Worm (Caenorhabditis elegans) whole organism, late embryonic: ENCODE results near the gene clec-146.

ENCODE experiments used
- C08G9.2 ChIP-seq: sonication (generic microtip); optimal IDR thresholded peaks from 2 replicates; lab custom pipeline; 2016; ENCODE audit warnings: mild to moderate bottlenecking, missing genetic modification characterization, moderate library complexity, missing compliant biosample characterization
- F13H6.1 ChIP-seq: sonication (generic microtip); optimal IDR thresholded peaks from 2 replicates; lab custom pipeline; 2016; ENCODE audit warnings: missing genetic modification characterization, missing compliant biosample characterization
- K02D7.2 ChIP-seq: sonication (generic microtip); optimal IDR thresholded peaks from 2 replicates; lab custom pipeline; 2017; ENCODE audit warnings: mild to moderate bottlenecking, missing genetic modification characterization, missing compliant biosample characterization
- T23F11.4 ChIP-seq: fragments of 200-800 bp; sonication (Bioruptor generic); optimal IDR thresholded peaks from 2 replicates; lab custom pipeline; 2018; ENCODE audit warnings: mild to moderate bottlenecking, missing genetic modification characterization, missing compliant biosample characterization
- Y22D7AL.16 ChIP-seq: sonication (generic microtip); optimal IDR thresholded peaks from 2 replicates; lab custom pipeline; 2016; ENCODE audit warnings: missing genetic modification characterization, missing compliant biosample characterization
- ahr-1 ChIP-seq: sonication (generic microtip); optimal IDR thresholded peaks from 2 replicates; lab custom pipeline; 2016; ENCODE audit warnings: missing genetic modification characterization, missing compliant biosample characterization
- ama-1 ChIP-seq: fragments of 150-350 bp; optimal IDR thresholded peaks from 2 replicates; lab custom pipeline; 2014
- ceh-18 ChIP-seq: sonication (generic microtip); optimal IDR thresholded peaks from 2 replicates; lab custom pipeline; 2016; ENCODE audit warnings: missing genetic modification characterization, missing compliant biosample characterization
- ceh-19 ChIP-seq: fragments of 200-800 bp; sonication (Bioruptor generic); optimal IDR thresholded peaks from 2 replicates; lab custom pipeline; 2018; ENCODE audit warnings: mild to moderate bottlenecking, missing genetic modification characterization, missing compliant biosample characterization
- ceh-2 ChIP-seq: sonication (generic microtip); optimal IDR thresholded peaks from 2 replicates; lab custom pipeline; 2016; ENCODE audit warnings: missing genotype, missing genetic modification characterization, missing compliant biosample characterization
- ceh-24 ChIP-seq: sonication (generic microtip); optimal IDR thresholded peaks from 2 replicates; lab custom pipeline; 2016; ENCODE audit warnings: mild to moderate bottlenecking, missing genetic modification characterization, missing compliant biosample characterization
- ceh-31 ChIP-seq: sonication (generic microtip); optimal IDR thresholded peaks from 2 replicates; lab custom pipeline; 2016; ENCODE audit warnings: missing genetic modification characterization, missing compliant biosample characterization
- ceh-48 ChIP-seq: sonication (generic microtip); optimal IDR thresholded peaks from 2 replicates; lab custom pipeline; 2016; ENCODE audit warnings: missing genetic modification characterization, inconsistent platforms, missing compliant biosample characterization
- ceh-6 ChIP-seq: fragments of 200-800 bp; sonication (Bioruptor generic); optimal IDR thresholded peaks from 2 replicates; lab custom pipeline; 2018; ENCODE audit warnings: mild to moderate bottlenecking, missing genetic modification characterization, missing compliant biosample characterization
- elt-2 ChIP-seq: sonication (generic microtip); optimal IDR thresholded peaks from 2 replicates; lab custom pipeline; 2016; ENCODE audit warnings: missing genetic modification reagents, missing genetic modification characterization, missing compliant biosample characterization
- elt-4 ChIP-seq: sonication (generic microtip); optimal IDR thresholded peaks from 2 replicates; lab custom pipeline; 2016; ENCODE audit warnings: missing genetic modification characterization, missing compliant biosample characterization
- ets-4 ChIP-seq: sonication (generic microtip); optimal IDR thresholded peaks from 2 replicates; lab custom pipeline; 2016; ENCODE audit warnings: missing genetic modification characterization, missing compliant biosample characterization
- eyg-1 ChIP-seq: sonication (generic microtip); optimal IDR thresholded peaks from 2 replicates; lab custom pipeline; 2016; ENCODE audit warnings: missing genotype, missing genetic modification characterization, missing compliant biosample characterization
- fkh-6 ChIP-seq: sonication (generic microtip); optimal IDR thresholded peaks from 2 replicates; lab custom pipeline; 2016; ENCODE audit warnings: missing genetic modification characterization, missing compliant biosample characterization
- gmeb-2 ChIP-seq: sonication (generic microtip); optimal IDR thresholded peaks from 2 replicates; lab custom pipeline; 2016; ENCODE audit warnings: missing genetic modification characterization, inconsistent platforms, missing compliant biosample characterization
- hlh-13 ChIP-seq: fragments of 200-800 bp; sonication (Bioruptor generic); optimal IDR thresholded peaks from 2 replicates; lab custom pipeline; 2018; ENCODE audit warnings: mild to moderate bottlenecking, missing genetic modification characterization, missing compliant biosample characterization
- hlh-15 ChIP-seq: sonication (generic microtip); optimal IDR thresholded peaks from 2 replicates; lab custom pipeline; 2016; ENCODE audit warnings: missing genetic modification characterization, missing compliant biosample characterization
- hlh-8 ChIP-seq: sonication (generic microtip); optimal IDR thresholded peaks from 2 replicates; lab custom pipeline; 2016; ENCODE audit warnings: missing genotype, missing genetic modification characterization, missing compliant biosample characterization
- nfya-1 ChIP-seq: sonication (generic microtip); optimal IDR thresholded peaks from 2 replicates; lab custom pipeline; 2017; ENCODE audit warnings: missing genetic modification characterization, mild to moderate bottlenecking, missing compliant biosample characterization, antibody characterized with exemption, moderate library complexity
- nhr-11 ChIP-seq: fragments of 150-350 bp; optimal IDR thresholded peaks from 2 replicates; lab custom pipeline; 2014; ENCODE audit warnings: missing biosample characterization, missing genetic modification characterization
- nhr-232 ChIP-seq: sonication (generic microtip); optimal IDR thresholded peaks from 2 replicates; lab custom pipeline; 2016; ENCODE audit warnings: missing genetic modification characterization, missing compliant biosample characterization
- npax-4 ChIP-seq: sonication (generic microtip); optimal IDR thresholded peaks from 2 replicates; lab custom pipeline; 2016; ENCODE audit warnings: missing genetic modification characterization, missing compliant biosample characterization
- pat-9 ChIP-seq: fragments of 200-800 bp; sonication (Bioruptor generic); optimal IDR thresholded peaks from 2 replicates; lab custom pipeline; 2018; ENCODE audit warnings: mild to moderate bottlenecking, missing genetic modification characterization, moderate library complexity, missing compliant biosample characterization
- pax-1 ChIP-seq: fragments of 150-350 bp; optimal IDR thresholded peaks from 2 replicates; lab custom pipeline; 2014; ENCODE audit warnings: missing biosample characterization, missing genetic modification characterization
- pha-4 ChIP-seq: fragments of 150-350 bp; optimal IDR thresholded peaks from 2 replicates; lab custom pipeline; 2018; ENCODE audit warnings: missing biosample characterization, missing genetic modification reagents, missing genetic modification characterization
- pqm-1 ChIP-seq: sonication (generic microtip); optimal IDR thresholded peaks from 2 replicates; lab custom pipeline; 2016; ENCODE audit warnings: missing genetic modification characterization, missing compliant biosample characterization
- ref-2 ChIP-seq: sonication (generic microtip); optimal IDR thresholded peaks from 2 replicates; lab custom pipeline; 2016; ENCODE audit warnings: missing genetic modification characterization, missing compliant biosample characterization
- sox-2 ChIP-seq: fragments of 200-800 bp; sonication (Bioruptor generic); IDR thresholded peaks from 2 replicates; pipeline ENCODE4 v1.3.6; 2022; ENCODE audit warnings: missing genetic modification reagents, missing genetic modification characterization, missing compliant biosample characterization
- syd-9 ChIP-seq: sonication (generic microtip); optimal IDR thresholded peaks from 2 replicates; lab custom pipeline; 2016; ENCODE audit warnings: mild to moderate bottlenecking, missing genetic modification characterization, moderate library complexity, missing compliant biosample characterization
- tbx-2 ChIP-seq: sonication (generic microtip); optimal IDR thresholded peaks from 2 replicates; lab custom pipeline; 2016; ENCODE audit warnings: missing genetic modification characterization, missing compliant biosample characterization
- tbx-7 ChIP-seq: sonication (generic microtip); optimal IDR thresholded peaks from 2 replicates; lab custom pipeline; 2016; ENCODE audit warnings: missing genotype, missing genetic modification characterization, missing compliant biosample characterization
- ttx-3 ChIP-seq: sonication (generic microtip); optimal IDR thresholded peaks from 2 replicates; lab custom pipeline; 2016; ENCODE audit warnings: missing genetic modification reagents, missing genetic modification characterization, missing compliant biosample characterization
- unc-42 ChIP-seq: sonication (generic microtip); optimal IDR thresholded peaks from 2 replicates; lab custom pipeline; 2016; ENCODE audit warnings: missing genotype, missing genetic modification characterization, missing compliant biosample characterization
- unc-86 ChIP-seq: sonication (generic microtip); optimal IDR thresholded peaks from 2 replicates; lab custom pipeline; 2016; ENCODE audit warnings: missing genetic modification characterization, missing compliant biosample characterization
- zip-5 ChIP-seq: sonication (generic microtip); optimal IDR thresholded peaks from 2 replicates; lab custom pipeline; 2016; ENCODE audit warnings: missing genetic modification characterization, missing compliant biosample characterization
- ztf-16 ChIP-seq: sonication (generic microtip); optimal IDR thresholded peaks from 2 replicates; lab custom pipeline; 2017; ENCODE audit warnings: missing genetic modification characterization, missing compliant biosample characterization

clec-146 gene

DNA sequence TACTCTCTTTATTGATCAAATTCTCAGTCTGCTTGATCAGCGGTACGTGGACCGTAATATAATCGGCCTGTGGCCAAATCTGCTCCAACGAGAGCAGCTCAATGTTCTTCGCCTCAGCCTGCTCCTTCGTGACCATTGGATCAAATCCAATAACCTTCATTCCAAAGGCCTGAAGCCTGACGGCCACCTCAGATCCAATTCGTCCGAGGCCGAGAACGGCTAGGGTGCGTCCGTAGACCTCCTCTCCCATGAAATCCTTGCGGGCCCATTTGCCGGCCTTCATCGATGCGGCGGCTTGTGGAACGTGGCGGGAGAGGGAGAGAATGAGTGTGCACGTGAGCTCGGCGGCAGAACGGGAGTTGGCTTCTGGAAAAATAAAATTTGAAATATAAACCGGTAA is 43.9 kb upstream of the clec-146 start:
- TF ChIP-seq syd-9 (tag; lab: Kevin White, UChicago) (no peak), ceh-2 (tag; lab: Kevin White, UChicago) (no peak), ceh-48 (tag; lab: Kevin White, UChicago) (no peak), gmeb-2 (tag; lab: Kevin White, UChicago) (no peak), nhr-232 (tag; lab: Kevin White, UChicago) (no peak), ceh-31 (tag; lab: Kevin White, UChicago) (no peak), ceh-6 (no peak), T23F11.4 (GFP tag; lab: Kevin White, UChicago) (no peak), zip-5 (tag; lab: Kevin White, UChicago) (no peak), F13H6.1 (tag; lab: Kevin White, UChicago) (no peak), ceh-18 (no peak), npax-4 (tag; lab: Kevin White, UChicago) (no peak), ahr-1 (tag; lab: Kevin White, UChicago) (no peak), C08G9.2 (tag; lab: Kevin White, UChicago) (no peak), pqm-1 (tag; lab: Kevin White, UChicago) (no peak), ttx-3 (tag; lab: Kevin White, UChicago) (no peak), hlh-13 (GFP tag; lab: Kevin White, UChicago) (no peak)

ce11 chrII:13636596-13636995 is 43.0 kb upstream of the clec-146 start:
- TF ChIP-seq pax-1 (tag; lab: Kevin White, UChicago): no peak
- no peak for TF ChIP-seq fkh-6 (tag; lab: Kevin White, UChicago)
- TF ChIP-seq nfya-1 (tag; lab: Kevin White, UChicago): no peak
- TF ChIP-seq eyg-1: no peak
- no peak for TF ChIP-seq ceh-31 (tag; lab: Kevin White, UChicago)

ce11 chrII:13632238-13632637 is 38.7 kb upstream of the clec-146 start, which contains the start of gene tag-10:
Gene tag-10, plus strand, starts transcription at chrII:13632584.
- no peak for TF ChIP-seq pax-1 (tag; lab: Kevin White, UChicago)
- no peak for TF ChIP-seq pha-4 (tag; lab: Kevin White, UChicago)
- TF ChIP-seq syd-9 (tag; lab: Kevin White, UChicago): no peak
- no peak for TF ChIP-seq ref-2 (tag; lab: Kevin White, UChicago)
- no peak for TF ChIP-seq ztf-16 (tag; lab: Kevin White, UChicago)
- TF ChIP-seq ceh-18: no peak
- TF ChIP-seq ceh-19 (GFP tag; lab: Kevin White, UChicago): no peak
- TF ChIP-seq tbx-2: no peak
- TF ChIP-seq sox-2 (GFP tag; lab: Robert Waterston, UW): no peak
- TF ChIP-seq ceh-48 (tag; lab: Kevin White, UChicago): no peak
- TF ChIP-seq ama-1 (lab: Kevin White, UChicago): no peak
- TF ChIP-seq pat-9: no peak
- TF ChIP-seq hlh-8: no peak
- no peak for TF ChIP-seq K02D7.2 (tag; lab: Kevin White, UChicago)
- TF ChIP-seq unc-86 (tag; lab: Kevin White, UChicago): no peak
- no peak for TF ChIP-seq tbx-7
- TF ChIP-seq, all 69 proteins: peak for 0

ce11 chrII:13630690-13631089 is 37.1 kb upstream of the clec-146 start, which contains the start of the genes gst-17 and gst-18:
Gene gst-17, minus strand, starts transcription at chrII:13630790.
Gene gst-18, minus strand, starts transcription at chrII:13630887.
- no peak for TF ChIP-seq hlh-15 (tag; lab: Kevin White, UChicago)
- no peak for TF ChIP-seq elt-2 (tag; lab: Kevin White, UChicago)
- TF ChIP-seq ceh-31 (tag; lab: Kevin White, UChicago): no peak
- TF ChIP-seq gmeb-2 (tag; lab: Kevin White, UChicago): no peak
- no peak for TF ChIP-seq unc-42 (tag; lab: Kevin White, UChicago)
- TF ChIP-seq elt-4 (tag; lab: Kevin White, UChicago): no peak
- no peak for TF ChIP-seq fkh-6 (tag; lab: Kevin White, UChicago)
- no peak for TF ChIP-seq pat-9
- TF ChIP-seq ets-4 (tag; lab: Kevin White, UChicago): no peak
- TF ChIP-seq ceh-48 (tag; lab: Kevin White, UChicago): no peak
- no peak for TF ChIP-seq ceh-24 (tag; lab: Kevin White, UChicago)
- TF ChIP-seq nhr-11 (tag; lab: Kevin White, UChicago): no peak
- TF ChIP-seq Y22D7AL.16 (tag; lab: Kevin White, UChicago): no peak
